Fruit fly (Drosophila melanogaster): ENCODE data around the gene Drep4.

DNA sequence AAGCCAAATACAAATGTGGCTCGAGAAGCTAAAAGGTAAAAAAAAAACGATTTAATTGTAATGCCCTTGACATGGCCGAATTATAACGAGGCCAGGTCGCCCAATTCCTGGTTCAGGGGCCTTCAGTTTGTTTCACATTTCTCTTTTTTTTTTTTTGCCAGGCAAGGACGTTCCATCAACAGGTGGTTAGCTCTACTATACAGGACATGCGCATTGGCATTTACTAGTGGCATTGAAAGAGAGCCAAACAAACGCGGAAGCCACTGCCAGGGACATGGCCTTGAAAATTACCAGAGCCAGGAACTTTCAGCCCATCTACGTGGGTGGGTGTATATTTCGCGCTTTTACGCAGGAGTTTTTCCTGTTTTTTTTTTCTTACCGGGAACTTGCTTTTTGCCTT lies 471 bp downstream of the Drep4 start:
- TF ChIP-seq EcR (GFP tag; optimal IDR thresholded peaks at IDR 0.05) (no peak), CG17806 (tag; optimal IDR thresholded peaks at IDR 0.05) (no peak), CG10348 (GFP tag; IDR thresholded peaks at IDR 0.05) (no peak), CG14655 (GFP tag; optimal IDR thresholded peaks at IDR 0.05) (no peak), rn (GFP tag; IDR thresholded peaks at IDR 0.05) (no peak), gl (tag; optimal IDR thresholded peaks at IDR 0.05) (no peak), CG32121 (GFP tag; IDR thresholded peaks at IDR 0.05) (no peak), CG15710 (tag; optimal IDR thresholded peaks at IDR 0.05) (no peak), Pif1A (GFP tag; optimal IDR thresholded peaks at IDR 0.05) (no peak), CG4496 (GFP tag; IDR thresholded peaks at IDR 0.05) (no peak), CG34367 (tag; optimal IDR thresholded peaks at IDR 0.05) (no peak), fd96Ca (GFP tag; IDR thresholded peaks at IDR 0.05) (no peak), CG8159 (tag; optimal IDR thresholded peaks at IDR 0.05) (no peak)
